Fruit fly (Drosophila melanogaster) whole organism, embryonic: ENCODE data around the gene AsnRS.

Experiments
- CG10267 ChIP-seq: fragments of 200-800 bp; sonication (Bioruptor generic); optimal IDR thresholded peaks from 2 replicates; lab custom pipeline; 2018; ENCODE audit warnings: missing biosample characterization, mild to moderate bottlenecking, missing genetic modification characterization, moderate library complexity
- CG10462 ChIP-seq: fragments of 200-800 bp; sonication (Bioruptor generic); optimal IDR thresholded peaks from 2 replicates; lab custom pipeline; 2016; ENCODE audit warnings: missing biosample characterization, missing genetic modification characterization
- CG11504 ChIP-seq: fragments of 200-800 bp; sonication (Bioruptor generic); optimal IDR thresholded peaks from 3 replicates; lab custom pipeline; 2019; ENCODE audit warnings: missing biosample characterization, mild to moderate bottlenecking, missing genetic modification characterization, moderate library complexity
- CG11696 ChIP-seq: fragments of 200-800 bp; sonication (Bioruptor generic); IDR thresholded peaks from 2 replicates; pipeline ENCODE4 v1.3.6; 2022; ENCODE audit warnings: missing biosample characterization, missing genetic modification characterization
- CG12659 ChIP-seq: fragments of 200-800 bp; sonication (Bioruptor generic); optimal IDR thresholded peaks from 3 replicates; lab custom pipeline; 2017; ENCODE audit warnings: mild to moderate bottlenecking, missing biosample characterization, missing genetic modification reagents, missing genetic modification characterization
- CG13296 ChIP-seq: fragments of 200-800 bp; sonication (Bioruptor generic); optimal IDR thresholded peaks from 3 replicates; lab custom pipeline; 2018; ENCODE audit warnings: missing biosample characterization, mild to moderate bottlenecking, missing genetic modification characterization
- CG16779 ChIP-seq: fragments of 200-800 bp; sonication (Bioruptor generic); IDR thresholded peaks from 2 replicates; pipeline ENCODE4 v1.3.6; 2022; ENCODE audit warnings: missing biosample characterization, missing genetic modification characterization
- CG17385 ChIP-seq: fragments of 200-800 bp; sonication (Bioruptor generic); optimal IDR thresholded peaks from 3 replicates; lab custom pipeline; 2018; ENCODE audit warnings: missing biosample characterization, mild to moderate bottlenecking, missing genetic modification characterization
- CG4328 ChIP-seq: fragments of 200-800 bp; sonication (Bioruptor generic); optimal IDR thresholded peaks from 3 replicates; lab custom pipeline; 2017; ENCODE audit warnings: missing biosample characterization, missing genetic modification reagents, missing genetic modification characterization
- CG6254 ChIP-seq: fragments of 200-800 bp; sonication (Bioruptor generic); optimal IDR thresholded peaks from 3 replicates; lab custom pipeline; 2017; ENCODE audit warnings: mild to moderate bottlenecking, missing biosample characterization, missing genetic modification reagents, missing genetic modification characterization
- CG7963 ChIP-seq: fragments of 200-800 bp; sonication (Bioruptor generic); IDR thresholded peaks from 3 replicates; pipeline ENCODE4 v1.3.6; 2022; ENCODE audit warnings: missing biosample characterization, missing genetic modification characterization; ENCODE audit not compliant: partially characterized antibody
- CHES-1-like ChIP-seq: fragments of 200-800 bp; sonication (Bioruptor generic); optimal IDR thresholded peaks from 2 replicates; lab custom pipeline; 2016; ENCODE audit warnings: missing biosample characterization, missing genetic modification characterization
- CTCF ChIP-seq: fragments of 200-800 bp; sonication (Bioruptor generic); optimal IDR thresholded peaks from 2 replicates; lab custom pipeline; 2017; ENCODE audit warnings: missing biosample characterization, mild to moderate bottlenecking, missing genetic modification characterization, moderate library complexity
- Chrac-16 ChIP-seq: fragments of 200-800 bp; sonication (Bioruptor generic); optimal IDR thresholded peaks from 3 replicates; lab custom pipeline; 2016; ENCODE audit warnings: missing biosample characterization, missing genetic modification characterization
- CkIIα-i1 ChIP-seq: fragments of 200-800 bp; sonication (Bioruptor generic); IDR thresholded peaks from 2 replicates; pipeline ENCODE4 v1.3.6; 2022; ENCODE audit warnings: missing biosample characterization, missing genetic modification characterization
- Dip3 ChIP-seq: fragments of 200-800 bp; sonication (Bioruptor generic); optimal IDR thresholded peaks from 3 replicates; lab custom pipeline; 2016; ENCODE audit warnings: missing biosample characterization, missing genetic modification characterization
- Dll ChIP-seq: fragments of 200-800 bp; sonication (Bioruptor generic); IDR thresholded peaks from 4 replicates; pipeline ENCODE4 v1.3.6; 2022; ENCODE audit warnings: missing biosample characterization, missing genetic modification characterization; ENCODE audit not compliant: partially characterized antibody
- HLH4C ChIP-seq: fragments of 200-800 bp; sonication (Bioruptor generic); IDR thresholded peaks from 3 replicates; pipeline ENCODE4 v1.3.6; 2022; ENCODE audit warnings: missing biosample characterization, missing genetic modification characterization; ENCODE audit not compliant: partially characterized antibody
- HLHmδ ChIP-seq: fragments of 200-800 bp; sonication (Bioruptor generic); optimal IDR thresholded peaks from 2 replicates; lab custom pipeline; 2018; ENCODE audit warnings: missing biosample characterization, mild to moderate bottlenecking, missing genetic modification characterization, moderate library complexity
- HmgZ ChIP-seq: fragments of 200-800 bp; sonication (Bioruptor generic); optimal IDR thresholded peaks from 2 replicates; lab custom pipeline; 2018; ENCODE audit warnings: missing biosample characterization, mild to moderate bottlenecking, missing genetic modification characterization
- Hr51 ChIP-seq, 2 experiments: fragments of 200-800 bp; sonication (Bioruptor generic); optimal IDR thresholded peaks; 2 replicates in 1 of 2; 3 replicates in 1 of 2; lab custom pipeline; 2016 to 2018; ENCODE audit warnings: missing biosample characterization in 2 of 2, missing genetic modification characterization in 2 of 2, mild to moderate bottlenecking in 1 of 2, moderate library complexity in 1 of 2
- Nf-YB ChIP-seq: fragments of 200-800 bp; sonication (Bioruptor generic); optimal IDR thresholded peaks from 3 replicates; lab custom pipeline; 2019; ENCODE audit warnings: missing biosample characterization, mild to moderate bottlenecking, missing genetic modification characterization, moderate library complexity
- Nf-YC ChIP-seq: fragments of 200-800 bp; optimal IDR thresholded peaks from 3 replicates; lab custom pipeline; 2019; ENCODE audit warnings: missing biosample characterization, mild to moderate bottlenecking, missing genetic modification characterization, moderate library complexity
- Opbp ChIP-seq: fragments of 200-800 bp; sonication (Bioruptor generic); IDR thresholded peaks from 3 replicates; pipeline ENCODE4 v1.3.6; 2022; ENCODE audit warnings: missing biosample characterization, missing genetic modification characterization; ENCODE audit not compliant: partially characterized antibody
- Pdp1 ChIP-seq, 2 experiments: fragments of 200-800 bp; sonication (Bioruptor generic); optimal IDR thresholded peaks; 3 replicates each; lab custom pipeline; 2016; ENCODE audit warnings: missing biosample characterization in 2 of 2, missing genetic modification characterization in 2 of 2, mild to moderate bottlenecking in 1 of 2, moderate library complexity in 1 of 2
- Poxn ChIP-seq: fragments of 200-800 bp; sonication (Bioruptor generic); IDR thresholded peaks from 2 replicates; pipeline ENCODE4 v1.3.6; 2022; ENCODE audit warnings: missing biosample characterization, missing genetic modification characterization
- Tbp ChIP-seq: fragments of >200 bp; optimal IDR thresholded peaks from 2 replicates; lab custom pipeline; 2018; ENCODE audit warnings: missing biosample characterization, missing genetic modification characterization
- Xrp1 ChIP-seq: fragments of 200-800 bp; sonication (Bioruptor generic); IDR thresholded peaks from 2 replicates; pipeline ENCODE4 v1.3.6; 2022; ENCODE audit warnings: missing biosample characterization, missing genetic modification characterization
- ara ChIP-seq: fragments of 200-800 bp; sonication (Bioruptor generic); IDR thresholded peaks from 2 replicates; pipeline ENCODE4 v1.3.6; 2022; ENCODE audit warnings: missing biosample characterization, missing genetic modification characterization
- ato ChIP-seq: fragments of 200-800 bp; sonication (Bioruptor generic); IDR thresholded peaks from 2 replicates; pipeline ENCODE4 v1.3.6; 2022; ENCODE audit warnings: missing biosample characterization, missing genetic modification characterization; ENCODE audit not compliant: partially characterized antibody
- az2 ChIP-seq: fragments of 200-800 bp; sonication (Bioruptor generic); optimal IDR thresholded peaks from 3 replicates; lab custom pipeline; 2016; ENCODE audit warnings: missing biosample characterization, missing genetic modification characterization
- bbx ChIP-seq: fragments of 200-800 bp; sonication (Bioruptor generic); IDR thresholded peaks from 2 replicates; pipeline ENCODE4 v1.3.6; 2022; ENCODE audit warnings: missing biosample characterization, missing genetic modification characterization; ENCODE audit not compliant: partially characterized antibody
- chinmo ChIP-seq: fragments of 200-800 bp; sonication (Bioruptor generic); IDR thresholded peaks from 4 replicates; pipeline ENCODE4 v1.3.6; 2022; ENCODE audit warnings: missing biosample characterization, missing genetic modification characterization; ENCODE audit not compliant: partially characterized antibody
- chn ChIP-seq: fragments of 200-800 bp; sonication (Bioruptor generic); optimal IDR thresholded peaks from 2 replicates; lab custom pipeline; 2016; ENCODE audit warnings: missing biosample characterization, missing genetic modification characterization
- exex ChIP-seq: fragments of 200-800 bp; sonication (Bioruptor generic); optimal IDR thresholded peaks from 4 replicates; lab custom pipeline; 2018; ENCODE audit warnings: missing biosample characterization, mild to moderate bottlenecking, missing genetic modification characterization, moderate library complexity
- fd102C ChIP-seq: fragments of 200-800 bp; sonication (Bioruptor generic); optimal IDR thresholded peaks from 2 replicates; lab custom pipeline; 2018; ENCODE audit warnings: missing biosample characterization, mild to moderate bottlenecking, missing genetic modification characterization, moderate library complexity
- fd96Cb ChIP-seq: fragments of 200-800 bp; sonication (Bioruptor generic); optimal IDR thresholded peaks from 2 replicates; lab custom pipeline; 2018; ENCODE audit warnings: missing biosample characterization, mild to moderate bottlenecking, missing genetic modification characterization, moderate library complexity
- gfzf ChIP-seq: fragments of 200-800 bp; sonication (Bioruptor generic); optimal IDR thresholded peaks from 2 replicates; lab custom pipeline; 2016; ENCODE audit warnings: missing biosample characterization, mild to moderate bottlenecking, missing genetic modification characterization, moderate library complexity
- kah ChIP-seq: fragments of 200-800 bp; sonication (Bioruptor generic); optimal IDR thresholded peaks from 2 replicates; lab custom pipeline; 2018; ENCODE audit warnings: missing biosample characterization, mild to moderate bottlenecking, missing genetic modification characterization
- mld ChIP-seq: fragments of 200-800 bp; sonication (Bioruptor generic); IDR thresholded peaks from 3 replicates; pipeline ENCODE4 v1.3.6; 2022; ENCODE audit warnings: missing biosample characterization, missing genetic modification characterization; ENCODE audit not compliant: partially characterized antibody
- odd ChIP-seq: fragments of 200-800 bp; sonication (Bioruptor generic); optimal IDR thresholded peaks from 2 replicates; lab custom pipeline; 2017; ENCODE audit warnings: missing biosample characterization, mild to moderate bottlenecking, missing genetic modification characterization
- p53 ChIP-seq: fragments of 200-800 bp; sonication (Bioruptor generic); optimal IDR thresholded peaks from 2 replicates; lab custom pipeline; 2016; ENCODE audit warnings: missing biosample characterization, missing genetic modification characterization
- pum ChIP-seq: fragments of 200-800 bp; sonication (Bioruptor generic); optimal IDR thresholded peaks from 2 replicates; lab custom pipeline; 2016; ENCODE audit warnings: missing biosample characterization, missing genetic modification characterization
- salm ChIP-seq: fragments of 200-800 bp; sonication (Bioruptor generic); optimal IDR thresholded peaks from 2 replicates; lab custom pipeline; 2018; ENCODE audit warnings: missing biosample characterization, mild to moderate bottlenecking, missing genetic modification characterization
- sna ChIP-seq: fragments of 200-800 bp; sonication (Bioruptor generic); IDR thresholded peaks from 2 replicates; pipeline ENCODE4 v1.3.6; 2022; ENCODE audit warnings: missing biosample characterization, missing genetic modification characterization; ENCODE audit not compliant: partially characterized antibody
- tll ChIP-seq, 2 experiments: fragments of 200-800 bp in 1 of 2; fragments of >200 bp in 1 of 2; sonication (Bioruptor generic) in 1 of 2; optimal IDR thresholded peaks; 2 replicates each; lab custom pipeline; 2017 to 2019; ENCODE audit warnings: missing biosample characterization in 2 of 2, missing genetic modification characterization in 2 of 2, mild to moderate bottlenecking in 1 of 2, moderate library complexity in 1 of 2
- vnd ChIP-seq: fragments of 200-800 bp; sonication (Bioruptor generic); IDR thresholded peaks from 3 replicates; pipeline ENCODE4 v1.3.6; 2022; ENCODE audit warnings: missing biosample characterization, missing genetic modification characterization; ENCODE audit not compliant: partially characterized antibody
- wek ChIP-seq: fragments of 200-800 bp; sonication (Bioruptor generic); optimal IDR thresholded peaks from 3 replicates; lab custom pipeline; 2018; ENCODE audit warnings: missing biosample characterization, mild to moderate bottlenecking, missing genetic modification characterization, moderate library complexity
- zfh1 ChIP-seq: fragments of 200-800 bp; sonication (Bioruptor generic); IDR thresholded peaks from 3 replicates; pipeline ENCODE4 v1.3.6; 2022; ENCODE audit warnings: missing biosample characterization, missing genetic modification characterization

The AsnRS gene

dm6 chr2L:19114183-19114776 is 17.5 kb downstream of the AsnRS start, which contains the start of gene CG10561:
Gene CG10561, plus strand, starts transcription at chr2L:19114401.
- TF ChIP-seq Hr51 (GFP tag; optimal IDR thresholded peaks at IDR 0.05; lab: Kevin White, UChicago) (no peak), Chrac-16 (no peak), HLH4C (peak; percentile 75), Poxn (GFP tag; lab: Robert Waterston, UW) (no peak), fd96Cb (tag; lab: Kevin White, UChicago) (no peak), zfh1 (GFP tag; lab: Robert Waterston, UW) (no peak), Xrp1 (GFP tag; lab: Robert Waterston, UW) (no peak), Opbp (peak; percentile 74; the same call in 2 of the 3 replicates), HmgZ (peak; percentile 26), CG16779 (GFP tag; lab: Robert Waterston, UW) (no peak), CTCF (GFP tag; lab: Kevin White, UChicago) (no peak), chinmo (GFP tag; lab: Robert Waterston, UW) (peak; percentile 75; the same call in 2 of the 4 replicates), Tbp (GFP tag; lab: Kevin White, UChicago) (no peak), mld (GFP tag; lab: Robert Waterston, UW) (no peak), CG12659 (GFP tag; lab: Kevin White, UChicago) (peak; percentile 16), CHES-1-like (no peak), CG11696 (GFP tag; lab: Robert Waterston, UW) (no peak), az2 (no peak), odd (GFP tag; lab: Kevin White, UChicago) (no peak), CG10267 (tag; lab: Kevin White, UChicago) (peak; percentile 15), pum (GFP tag; lab: Kevin White, UChicago) (no peak), ato (GFP tag; lab: Robert Waterston, UW) (peak; percentile 69), Nf-YB (no peak), fd102C (GFP tag; lab: Kevin White, UChicago) (no peak), Dip3 (GFP tag; lab: Kevin White, UChicago) (no peak), Nf-YC (tag; lab: Kevin White, UChicago) (no peak), wek (no peak), Pdp1 (GFP tag; optimal IDR thresholded peaks at IDR 0.05; lab: Kevin White, UChicago) (peak in 1 of 2 experiments; percentile 90), salm (tag; lab: Kevin White, UChicago) (no peak), HLHmδ (GFP tag; lab: Kevin White, UChicago) (no peak), sna (GFP tag; lab: Robert Waterston, UW) (peak; percentile 80), p53 (no peak), CG11504 (tag; lab: Kevin White, UChicago) (peak; percentile 28), exex (tag; lab: Kevin White, UChicago) (no peak), ara (GFP tag; lab: Robert Waterston, UW) (no peak), vnd (GFP tag; lab: Robert Waterston, UW) (peak; percentile 48; the same call in 2 of the 3 replicates), CG10462 (GFP tag; lab: Kevin White, UChicago) (no peak), Dll (peak; percentile 80), CG4328 (GFP tag; lab: Kevin White, UChicago) (no peak), CG6254 (GFP tag; lab: Kevin White, UChicago) (no peak), gfzf (GFP tag; lab: Kevin White, UChicago) (peak; percentile 51), CkIIα-i1 (GFP tag; lab: Robert Waterston, UW) (no peak), CG13296 (no peak), tll (GFP tag; optimal IDR thresholded peaks at IDR 0.05; lab: Kevin White, UChicago) (no peak), bbx (GFP tag; lab: Robert Waterston, UW) (peak; percentile 78), CG7963 (GFP tag; lab: Robert Waterston, UW) (peak; percentile 51; the same call in 2 of the 3 replicates), chn (GFP tag; lab: Kevin White, UChicago) (no peak), kah (GFP tag; lab: Kevin White, UChicago) (peak; percentile 69), CG17385 (GFP tag; lab: Kevin White, UChicago) (no peak)
